Fruit fly (Drosophila melanogaster) whole organism, prepupa: Measurements from ENCODE around the gene CG2126.

Source experiments
- Blimp-1 ChIP-seq: fragments of 200-800 bp; sonication (Bioruptor generic); optimal IDR thresholded peaks from 3 replicates; lab custom pipeline; 2017; ENCODE audit warnings: missing biosample characterization, missing genetic modification characterization, mild to moderate bottlenecking, moderate library complexity, missing genetic modification reagents
- CG10669 ChIP-seq: fragments of 200-800 bp; sonication (Bioruptor generic); optimal IDR thresholded peaks from 3 replicates; lab custom pipeline; 2018; ENCODE audit warnings: missing biosample characterization, mild to moderate bottlenecking, missing genetic modification characterization, moderate library complexity
- CG11902 ChIP-seq: fragments of 200-800 bp; sonication (Bioruptor generic); optimal IDR thresholded peaks from 3 replicates; lab custom pipeline; 2016; ENCODE audit warnings: missing biosample characterization, missing genetic modification characterization
- CG15336 ChIP-seq: fragments of 200-800 bp; sonication (Bioruptor generic); IDR thresholded peaks from 2 replicates; pipeline ENCODE4 v1.3.6; 2022; ENCODE audit warnings: missing biosample characterization, missing genetic modification characterization
- CG1621 ChIP-seq: fragments of 200-800 bp; sonication (Bioruptor generic); optimal IDR thresholded peaks from 3 replicates; lab custom pipeline; 2018; ENCODE audit warnings: missing biosample characterization, mild to moderate bottlenecking, missing genetic modification characterization
- CG3032 ChIP-seq: fragments of 200-800 bp; optimal IDR thresholded peaks from 2 replicates; lab custom pipeline; 2019; ENCODE audit warnings: missing biosample characterization, mild to moderate bottlenecking, missing genetic modification characterization, moderate library complexity
- CG6163 ChIP-seq: fragments of 200-800 bp; sonication (Bioruptor generic); IDR thresholded peaks from 3 replicates; pipeline ENCODE4 v1.3.6; 2022; ENCODE audit warnings: missing biosample characterization, missing genetic modification characterization
- CG6276 ChIP-seq: fragments of 200-800 bp; sonication (Bioruptor generic); optimal IDR thresholded peaks from 2 replicates; lab custom pipeline; 2017; ENCODE audit warnings: missing biosample characterization, mild to moderate bottlenecking, missing genetic modification characterization
- CG6792 ChIP-seq: fragments of 200-800 bp; sonication (Bioruptor generic); optimal IDR thresholded peaks from 3 replicates; lab custom pipeline; 2016; ENCODE audit warnings: missing biosample characterization, missing genetic modification characterization
- CG6808 ChIP-seq: fragments of 200-800 bp; sonication (Bioruptor generic); optimal IDR thresholded peaks from 3 replicates; lab custom pipeline; 2017; ENCODE audit warnings: missing biosample characterization, missing genetic modification characterization, mild to moderate bottlenecking, moderate library complexity, missing genetic modification reagents
- CG6854 ChIP-seq: fragments of 200-800 bp; sonication (Bioruptor generic); optimal IDR thresholded peaks from 2 replicates; lab custom pipeline; 2017; ENCODE audit warnings: missing biosample characterization, mild to moderate bottlenecking, missing genetic modification characterization
- CG7368 ChIP-seq: fragments of 200-800 bp; sonication (Bioruptor generic); optimal IDR thresholded peaks from 3 replicates; lab custom pipeline; 2016; ENCODE audit warnings: missing biosample characterization, missing genetic modification characterization
- CG8119 ChIP-seq: fragments of 200-800 bp; sonication (Bioruptor generic); IDR thresholded peaks from 3 replicates; pipeline ENCODE4 v1.3.6; 2022; ENCODE audit warnings: missing biosample characterization, missing genetic modification characterization
- CG9139 ChIP-seq: fragments of 200-800 bp; sonication (Bioruptor generic); optimal IDR thresholded peaks from 3 replicates; lab custom pipeline; 2017; ENCODE audit warnings: missing biosample characterization, mild to moderate bottlenecking, missing genetic modification characterization
- Eip75B ChIP-seq: fragments of 200-800 bp; sonication (Bioruptor generic); optimal IDR thresholded peaks from 3 replicates; lab custom pipeline; 2016; ENCODE audit warnings: missing biosample characterization, missing genetic modification characterization
- Eip78C ChIP-seq: fragments of 200-800 bp; sonication (Bioruptor generic); peaks from one replicate; lab custom pipeline; 2016; ENCODE audit warnings: missing biosample characterization, missing genetic modification characterization
- Hr39 ChIP-seq: fragments of 200-800 bp; sonication (Bioruptor generic); optimal IDR thresholded peaks from 2 replicates; lab custom pipeline; 2016; ENCODE audit warnings: missing biosample characterization, missing genetic modification characterization
- Smox ChIP-seq: fragments of 200-800 bp; sonication (Bioruptor generic); optimal IDR thresholded peaks from 3 replicates; lab custom pipeline; 2016; ENCODE audit warnings: missing biosample characterization, missing genetic modification characterization
- Sox14 ChIP-seq: fragments of 200-800 bp; sonication (Bioruptor generic); optimal IDR thresholded peaks from 3 replicates; lab custom pipeline; 2016; ENCODE audit warnings: missing biosample characterization, missing genetic modification characterization
- Sox15 ChIP-seq: fragments of 200-800 bp; sonication (Bioruptor generic); optimal IDR thresholded peaks from 3 replicates; lab custom pipeline; 2016; ENCODE audit warnings: missing biosample characterization, missing genetic modification characterization
- achi ChIP-seq: fragments of 200-800 bp; sonication (Bioruptor generic); optimal IDR thresholded peaks from 3 replicates; lab custom pipeline; 2016; ENCODE audit warnings: missing biosample characterization, missing genetic modification characterization
- acj6 ChIP-seq: fragments of 200-800 bp; sonication (Bioruptor generic); optimal IDR thresholded peaks from 3 replicates; lab custom pipeline; 2016; ENCODE audit warnings: missing biosample characterization, missing genetic modification characterization
- dac ChIP-seq: fragments of 200-800 bp; sonication (Bioruptor generic); optimal IDR thresholded peaks from 2 replicates; lab custom pipeline; 2017; ENCODE audit warnings: missing biosample characterization, mild to moderate bottlenecking, missing genetic modification characterization
- dsx ChIP-seq: fragments of 200-800 bp; optimal IDR thresholded peaks from 3 replicates; lab custom pipeline; 2019; ENCODE audit warnings: missing biosample characterization, mild to moderate bottlenecking, missing genetic modification characterization, moderate library complexity; ENCODE audit not compliant: poor library complexity, severe bottlenecking
- eg ChIP-seq: fragments of 200-800 bp; sonication (Bioruptor generic); IDR thresholded peaks from 3 replicates; pipeline ENCODE4 v1.3.6; 2022; ENCODE audit warnings: missing biosample characterization, missing genetic modification characterization
- esn ChIP-seq: fragments of 200-800 bp; sonication (Bioruptor generic); optimal IDR thresholded peaks from 2 replicates; lab custom pipeline; 2016; ENCODE audit warnings: missing biosample characterization, mild to moderate bottlenecking, missing genetic modification characterization, moderate library complexity
- fd59A ChIP-seq: fragments of 200-800 bp; sonication (Bioruptor generic); optimal IDR thresholded peaks from 2 replicates; lab custom pipeline; 2017; ENCODE audit warnings: missing biosample characterization, mild to moderate bottlenecking, missing genetic modification characterization, missing genetic modification reagents
- fd85E ChIP-seq: fragments of 200-800 bp; sonication (Bioruptor generic); optimal IDR thresholded peaks from 3 replicates; lab custom pipeline; 2016; ENCODE audit warnings: missing biosample characterization, missing genetic modification characterization
- fkh ChIP-seq: fragments of 200-800 bp; sonication (Bioruptor generic); optimal IDR thresholded peaks from 3 replicates; lab custom pipeline; 2017; ENCODE audit warnings: missing biosample characterization, mild to moderate bottlenecking, missing genetic modification characterization, moderate library complexity
- lz ChIP-seq: fragments of 200-800 bp; sonication (Bioruptor generic); optimal IDR thresholded peaks from 3 replicates; lab custom pipeline; 2016; ENCODE audit warnings: missing biosample characterization, missing genetic modification characterization
- salr ChIP-seq, 2 experiments: fragments of 200-800 bp; sonication (Bioruptor generic); optimal IDR thresholded peaks; 3 replicates each; lab custom pipeline; 2016 to 2018; ENCODE audit warnings: missing biosample characterization in 2 of 2, missing genetic modification characterization in 2 of 2, mild to moderate bottlenecking in 1 of 2
- spab ChIP-seq: fragments of 200-800 bp; sonication (Bioruptor generic); optimal IDR thresholded peaks from 2 replicates; lab custom pipeline; 2017; ENCODE audit warnings: missing biosample characterization, mild to moderate bottlenecking, missing genetic modification characterization, missing genetic modification reagents
- ss ChIP-seq, 2 experiments: fragments of 200-800 bp; sonication (Bioruptor generic); optimal IDR thresholded peaks; 2 replicates in 1 of 2; 3 replicates in 1 of 2; lab custom pipeline; 2017 to 2018; ENCODE audit warnings: mild to moderate bottlenecking in 2 of 2, missing biosample characterization in 2 of 2, missing genetic modification characterization in 2 of 2, moderate library complexity in 1 of 2
- svp ChIP-seq: fragments of 200-800 bp; sonication (Bioruptor generic); peaks from one replicate; lab custom pipeline; 2016; ENCODE audit warnings: missing biosample characterization, missing genetic modification characterization
- topi ChIP-seq: fragments of 200-800 bp; sonication (Bioruptor generic); optimal IDR thresholded peaks from 3 replicates; lab custom pipeline; 2016; ENCODE audit warnings: missing biosample characterization, missing genetic modification characterization
- vri ChIP-seq: fragments of 200-800 bp; sonication (Bioruptor generic); optimal IDR thresholded peaks from 3 replicates; lab custom pipeline; 2016; ENCODE audit warnings: missing biosample characterization, mild to moderate bottlenecking, missing genetic modification characterization

The CG2126 gene

DNA sequence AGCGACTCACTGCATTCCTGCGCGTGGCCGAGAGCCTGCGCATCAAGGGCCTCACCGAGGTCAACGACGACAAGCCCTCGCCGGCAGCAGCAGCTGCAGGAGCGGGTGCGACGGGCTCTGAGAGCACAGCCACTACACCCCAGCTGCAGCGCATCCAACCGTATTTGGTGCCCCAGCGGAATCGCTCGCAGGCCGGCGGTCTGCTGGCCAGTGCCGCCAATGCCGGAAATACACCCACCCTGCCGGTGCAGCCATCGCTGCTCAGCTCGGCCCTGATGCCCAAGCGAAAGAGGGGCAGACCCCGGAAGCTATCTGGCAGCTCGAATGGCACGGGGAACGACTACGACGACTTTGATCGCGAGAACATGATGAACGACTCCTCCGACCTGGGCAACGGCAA lies 48.7 kb downstream of the CG2126 start:
- TF ChIP-seq dac (no peak), Smox (GFP tag; lab: Kevin White, UChicago) (no peak), CG6276 (GFP tag; lab: Kevin White, UChicago) (no peak), topi (GFP tag; lab: Kevin White, UChicago) (no peak), CG8119 (GFP tag; lab: Robert Waterston, UW) (no peak), CG6163 (GFP tag; lab: Robert Waterston, UW) (no peak), Blimp-1 (no peak), CG6808 (no peak), svp (no peak), fd85E (GFP tag; lab: Kevin White, UChicago) (no peak)
- TF ChIP-seq, all 60 proteins: peak for 0

DNA sequence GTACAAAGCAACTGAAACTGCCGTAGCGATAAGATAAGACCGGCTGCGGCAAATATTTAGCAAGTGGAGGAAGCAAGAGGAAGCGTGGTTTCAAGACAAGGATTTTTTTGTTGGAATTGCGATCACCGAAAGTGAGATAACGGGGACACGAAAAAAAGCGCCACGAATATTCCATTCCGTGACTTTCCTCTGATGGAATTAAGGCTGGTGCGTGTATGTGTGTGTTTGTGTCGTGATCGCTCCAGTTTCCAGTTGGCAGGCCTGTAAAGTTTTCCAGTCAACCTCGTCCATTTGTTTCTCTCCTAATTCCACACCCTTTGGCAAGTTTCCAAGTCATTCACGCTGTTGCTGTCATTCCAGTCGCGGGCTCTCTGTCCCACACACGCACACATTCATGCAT lies 50.2 kb downstream of the CG2126 start:
- TF ChIP-seq vri (no peak), Sox15 (GFP tag; lab: Kevin White, UChicago) (no peak), CG9139 (GFP tag; lab: Kevin White, UChicago) (no peak), svp (no peak), CG6276 (GFP tag; lab: Kevin White, UChicago) (no peak)

DNA sequence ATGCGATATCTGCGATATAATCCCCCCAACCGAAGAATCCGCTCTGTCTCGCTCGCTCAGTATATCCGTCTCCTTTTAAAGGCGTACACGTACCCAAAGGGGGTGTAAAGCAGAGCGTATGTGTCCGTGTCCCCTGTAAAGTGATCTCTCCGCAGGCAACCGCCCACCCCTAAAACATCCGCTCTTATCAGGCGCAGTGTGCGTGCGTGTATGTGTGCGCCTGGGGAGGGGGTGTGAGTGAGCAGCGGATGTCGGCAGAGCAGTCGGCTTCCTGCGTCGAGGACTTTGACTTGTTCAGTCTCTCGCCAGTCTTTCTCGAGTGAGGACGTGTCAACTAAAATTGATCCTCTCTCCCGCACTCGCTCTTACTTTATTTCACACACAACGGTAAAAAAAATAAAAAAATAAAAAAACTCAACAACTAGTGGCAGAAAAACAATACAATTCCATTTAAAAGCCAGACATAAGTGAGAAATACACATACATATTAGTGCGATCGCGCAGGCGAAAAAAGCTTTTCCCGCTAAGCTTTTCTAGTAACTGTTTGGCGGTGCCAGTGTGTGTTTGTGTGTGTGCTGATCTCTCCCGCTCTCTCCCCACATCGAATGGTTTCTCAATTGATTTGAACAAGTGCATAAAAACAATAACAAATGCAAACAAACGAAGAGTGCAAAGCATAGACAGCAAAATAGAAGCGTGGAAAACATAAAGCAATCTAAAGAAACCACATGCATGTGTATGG lies 50.8 kb downstream of the CG2126 start:
- TF ChIP-seq ss (GFP tag; optimal IDR thresholded peaks at IDR 0.05; lab: Kevin White, UChicago) (peak; percentile 85 to 89), CG6808 (peak; percentile 79), Blimp-1 (peak; percentile 29), fkh (GFP tag; lab: Kevin White, UChicago) (peak; percentile 56), salr (GFP tag; optimal IDR thresholded peaks at IDR 0.05; lab: Kevin White, UChicago) (peak in 1 of 2 experiments; percentile 40), CG10669 (GFP tag; lab: Kevin White, UChicago) (peak; percentile 24), CG1621 (tag; lab: Kevin White, UChicago) (peak; percentile 84), Sox14 (peak; percentile 52), CG11902 (GFP tag; lab: Kevin White, UChicago) (no peak), CG3032 (tag; lab: Kevin White, UChicago) (peak; percentile 8), fd59A (GFP tag; lab: Kevin White, UChicago) (peak; percentile 2), CG9139 (GFP tag; lab: Kevin White, UChicago) (peak; percentile 87), CG6854 (GFP tag; lab: Kevin White, UChicago) (peak; percentile 91), acj6 (GFP tag; lab: Kevin White, UChicago) (no peak), CG7368 (GFP tag; lab: Kevin White, UChicago) (no peak), lz (GFP tag; lab: Kevin White, UChicago) (peak; percentile 10), Smox (GFP tag; lab: Kevin White, UChicago) (no peak), CG6163 (GFP tag; lab: Robert Waterston, UW) (peak; percentile 68; the same call in 2 of the 3 replicates), spab (peak; percentile 46), dsx (peak; percentile 37), CG6792 (GFP tag; lab: Kevin White, UChicago) (peak; percentile 16), esn (GFP tag; lab: Kevin White, UChicago) (peak; percentile 1), Eip78C (GFP tag; lab: Kevin White, UChicago) (peak; percentile 44), eg (no peak; the same call in 2 of the 3 replicates), CG8119 (GFP tag; lab: Robert Waterston, UW) (peak; percentile 45; the same call in 1 of the 3 replicates), Hr39 (GFP tag; lab: Kevin White, UChicago) (no peak), svp (peak; percentile 79), CG15336 (GFP tag; lab: Robert Waterston, UW) (peak; percentile 41; the same call in 1 of the 2 replicates), vri (peak; percentile 11), Eip75B (peak; percentile 9), achi (GFP tag; lab: Kevin White, UChicago) (no peak)
